Worm (Caenorhabditis elegans): ENCODE results near the gene M05D6.8.

Gene M05D6.8

ce11 chrII:8483124-8483792 lies 12.2 kb upstream of the M05D6.8 start (continued):
- TF ChIP-seq ZK337.2 (GFP tag; IDR thresholded peaks at IDR 0.05) (no peak), dve-1 (tag; optimal IDR thresholded peaks at IDR 0.05; ENCODE audit: insufficient read depth) (peak; percentile 9), nhr-42 (GFP tag; IDR thresholded peaks at IDR 0.05) (no peak), ZK546.5 (tag; optimal IDR thresholded peaks at IDR 0.05) (no peak), skn-1 (tag; optimal IDR thresholded peaks at IDR 0.05) (no peak), nhr-6 (tag; optimal IDR thresholded peaks at IDR 0.05) (no peak), hlh-11 (tag; optimal IDR thresholded peaks at IDR 0.05) (peak; percentile 47), nhr-102 (tag; optimal IDR thresholded peaks at IDR 0.05) (no peak), hlh-30 (tag; optimal IDR thresholded peaks at IDR 0.05; ENCODE audit: insufficient read depth) (no peak), mxl-2 (GFP tag; conservative IDR thresholded peaks at IDR 0.05) (no peak), ceh-44 (GFP tag; IDR thresholded peaks at IDR 0.05) (no peak), daf-16 (GFP tag; optimal IDR thresholded peaks at IDR 0.05) (no peak), daf-16 (tag; optimal IDR thresholded peaks at IDR 0.05) (peak; percentile 22), aha-1 (tag) (peak; percentile 90), zfp-3 (GFP tag; conservative IDR thresholded peaks at IDR 0.05) (no peak), dmd-9 (GFP tag; IDR thresholded peaks at IDR 0.05) (no peak), zfp-2 (tag; optimal IDR thresholded peaks at IDR 0.05) (no peak), dmd-6 (GFP tag; IDR thresholded peaks at IDR 0.05) (peak; percentile 26; the same call in 1 of the 2 replicates), D1046.2 (GFP tag; IDR thresholded peaks at IDR 0.05) (no peak), lsy-2 (tag; optimal IDR thresholded peaks at IDR 0.05) (peak in 1 of 2 experiments; percentile 82), ceh-20 (GFP tag; IDR thresholded peaks at IDR 0.05) (no peak), dmd-8 (GFP tag; IDR thresholded peaks at IDR 0.05) (no peak), tra-1 (GFP tag; IDR thresholded peaks at IDR 0.05) (no peak), nhr-77 (tag; optimal IDR thresholded peaks at IDR 0.05) (peak; percentile 37), snpc-1.2 (GFP tag; IDR thresholded peaks at IDR 0.05) (0 out of 2 replicates have a peak, but pooled peaks have one; percentile 34), T20F7.1 (GFP tag; optimal IDR thresholded peaks at IDR 0.05) (peak; percentile 45), lin-15B (tag; optimal IDR thresholded peaks at IDR 0.05) (no peak), set-16 (GFP tag; IDR thresholded peaks at IDR 0.05) (no peak), zag-1 (tag; optimal IDR thresholded peaks at IDR 0.05) (no peak)

ce11 chrII:8481731-8482253 lies 10.8 kb upstream of the M05D6.8 start, which contains the start of gene M05D6.5:
M05D6.5 (minus strand) TSS chrII:8482203.
- TF ChIP-seq nhr-41 (GFP tag; IDR thresholded peaks at IDR 0.05) (no peak), nhr-25 (tag; optimal IDR thresholded peaks at IDR 0.05; ENCODE audit: borderline replicate concordance, insufficient read depth) (no peak), mxl-2 (GFP tag; conservative IDR thresholded peaks at IDR 0.05) (no peak), T20F7.1 (GFP tag; optimal IDR thresholded peaks at IDR 0.05) (no peak), nhr-102 (tag; optimal IDR thresholded peaks at IDR 0.05) (no peak), pha-4 (GFP tag; IDR thresholded peaks at IDR 0.05) (peak; percentile 23; the same call in 1 of the 2 replicates), pha-4 (tag; optimal IDR thresholded peaks at IDR 0.05) (no peak), skn-1 (tag; optimal IDR thresholded peaks at IDR 0.05) (no peak), hlh-30 (tag; optimal IDR thresholded peaks at IDR 0.05; ENCODE audit: insufficient read depth) (no peak), ZK546.5 (tag; optimal IDR thresholded peaks at IDR 0.05) (no peak), dmd-8 (GFP tag; IDR thresholded peaks at IDR 0.05) (no peak), lsy-2 (tag; optimal IDR thresholded peaks at IDR 0.05) (no peak), egl-27 (tag; optimal IDR thresholded peaks at IDR 0.05) (no peak), lim-7 (GFP tag; IDR thresholded peaks at IDR 0.05) (no peak), spr-1 (tag; optimal IDR thresholded peaks at IDR 0.05) (no peak), ceh-20 (GFP tag; IDR thresholded peaks at IDR 0.05) (no peak), unc-62 (GFP tag; optimal IDR thresholded peaks at IDR 0.05 in 1 of 2) (peak in 1 of 2 experiments; percentile 34), unc-62 (tag; optimal IDR thresholded peaks at IDR 0.05) (no peak), dve-1 (tag; optimal IDR thresholded peaks at IDR 0.05; ENCODE audit: insufficient read depth) (no peak), lin-39 (tag; optimal IDR thresholded peaks at IDR 0.05) (no peak), ZK337.2 (GFP tag; IDR thresholded peaks at IDR 0.05) (no peak), lin-38 (GFP tag; IDR thresholded peaks at IDR 0.05) (no peak), zfp-3 (GFP tag; conservative IDR thresholded peaks at IDR 0.05) (peak; percentile 57), mes-2 (tag; optimal IDR thresholded peaks at IDR 0.05; ENCODE audit: poor library complexity, severe bottlenecking) (no peak), vab-7 (GFP tag; IDR thresholded peaks at IDR 0.05) (peak; percentile 3; the same call in 1 of the 2 replicates), T26A8.4 (GFP tag; IDR thresholded peaks at IDR 0.05) (no peak), rbr-2 (tag; optimal IDR thresholded peaks at IDR 0.05) (no peak), tag-97 (GFP tag; IDR thresholded peaks at IDR 0.05) (no peak), daf-16 (GFP tag; optimal IDR thresholded peaks at IDR 0.05) (no peak), daf-16 (tag; optimal IDR thresholded peaks at IDR 0.05) (no peak), mep-1 (tag; optimal IDR thresholded peaks at IDR 0.05) (no peak), Y48G9A.11 (GFP tag; IDR thresholded peaks at IDR 0.05) (no peak)

Data from whole organism, L4 larva.